Worm (Caenorhabditis elegans) whole organism, L1 larva: Measurements from ENCODE around the gene F29B9.1.

Experiments
- Y116A8C.19 ChIP-seq: sonication (generic microtip); optimal IDR thresholded peaks from 2 replicates; lab custom pipeline; 2016; ENCODE audit warnings: missing compliant biosample characterization, missing genetic modification characterization, borderline replicate concordance
- ceh-63 ChIP-seq: fragments of 200-800 bp; sonication (Bioruptor generic); optimal IDR thresholded peaks from 2 replicates; lab custom pipeline; 2018; ENCODE audit warnings: mild to moderate bottlenecking, missing genetic modification characterization, missing compliant biosample characterization
- efl-1 ChIP-seq, 4 experiments: fragments of 150-350 bp; optimal IDR thresholded peaks in 3 of 4; peaks in 1 of 4; 1 replicate in 1 of 4; 2 replicates in 3 of 4; lab custom pipeline; 2014; ENCODE audit warnings: missing biosample characterization in 2 of 4, missing genetic modification characterization in 2 of 4, missing genetic modification reagents in 2 of 4
- egl-27 ChIP-seq, 2 experiments: fragments of 150-350 bp in 1 of 2; sonication (generic microtip); optimal IDR thresholded peaks; 3 replicates each; lab custom pipeline; 2017 to 2018; ENCODE audit warnings: missing biosample characterization in 2 of 2, missing genetic modification characterization in 2 of 2, missing genetic modification reagents in 2 of 2
- ets-5 ChIP-seq: fragments of 200-800 bp; sonication (Bioruptor generic); IDR thresholded peaks from 2 replicates; pipeline ENCODE4 v1.3.6; 2022; ENCODE audit warnings: missing genetic modification characterization, missing compliant biosample characterization
- fkh-10 ChIP-seq: sonication (generic microtip); optimal IDR thresholded peaks from 2 replicates; lab custom pipeline; 2017; ENCODE audit warnings: missing biosample characterization, missing genetic modification reagents, missing genetic modification characterization
- lin-15B ChIP-seq: fragments of 150-350 bp; sonication (generic microtip); optimal IDR thresholded peaks from 3 replicates; lab custom pipeline; 2014; ENCODE audit warnings: missing biosample characterization, missing genetic modification characterization
- nhr-11 ChIP-seq: fragments of 150-350 bp; optimal IDR thresholded peaks from 2 replicates; lab custom pipeline; 2014; ENCODE audit warnings: missing biosample characterization, missing genetic modification characterization
- nhr-28 ChIP-seq: fragments of 150-350 bp; optimal IDR thresholded peaks from 2 replicates; lab custom pipeline; 2014; ENCODE audit warnings: missing biosample characterization, missing genetic modification characterization
- rnt-1 ChIP-seq: sonication (generic microtip); optimal IDR thresholded peaks from 2 replicates; lab custom pipeline; 2016; ENCODE audit warnings: mild to moderate bottlenecking, missing genetic modification characterization, moderate library complexity, missing compliant biosample characterization
- snpc-4 ChIP-seq: fragments of 150-350 bp; optimal IDR thresholded peaks from 2 replicates; lab custom pipeline; 2014; ENCODE audit warnings: missing biosample characterization, missing genetic modification characterization
- sptf-1 ChIP-seq: fragments of 150-350 bp; optimal IDR thresholded peaks from 2 replicates; lab custom pipeline; 2014; ENCODE audit warnings: missing biosample characterization, missing genetic modification characterization
- unc-130 ChIP-seq: fragments of 150-350 bp; optimal IDR thresholded peaks from 2 replicates; lab custom pipeline; 2017; ENCODE audit warnings: missing biosample characterization, missing genetic modification characterization, inconsistent platforms
- ztf-4 ChIP-seq: fragments of 150-350 bp; optimal IDR thresholded peaks from 2 replicates; lab custom pipeline; 2014; ENCODE audit warnings: missing biosample characterization, missing genetic modification characterization

DNA sequence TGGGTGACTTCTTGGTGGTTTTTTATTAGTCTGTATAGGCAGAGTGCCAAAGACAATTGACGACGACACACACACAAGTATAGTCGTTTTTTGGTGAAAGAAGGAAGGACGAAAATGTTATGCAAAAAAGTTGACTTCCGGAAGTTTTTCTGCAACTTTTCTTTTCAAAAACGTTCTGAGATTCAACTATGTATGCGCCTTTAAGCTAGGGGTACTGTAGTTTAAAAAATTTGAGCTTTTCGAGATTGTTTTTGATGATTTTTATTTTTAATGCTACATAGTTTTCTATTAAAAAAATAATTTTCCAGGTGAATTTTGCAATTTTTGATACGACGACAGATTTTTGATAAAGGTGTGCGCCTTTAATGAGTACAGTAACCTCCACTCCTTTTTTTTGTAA lies 2.7 kb downstream of the F29B9.1 start:
- TF ChIP-seq ceh-63 (GFP tag; lab: Kevin White, UChicago) (no peak), Y116A8C.19 (tag; lab: Kevin White, UChicago) (no peak), sptf-1 (no peak), lin-15B (tag; lab: Kevin White, UChicago) (no peak), nhr-28 (no peak), efl-1 (optimal IDR thresholded peaks at IDR 0.05; lab: Kevin White, UChicago) (no peak), efl-1 (GFP tag; optimal IDR thresholded peaks at IDR 0.05 in 1 of 2; lab: Kevin White, UChicago) (no peak), ztf-4 (tag; lab: Kevin White, UChicago) (no peak), ets-5 (GFP tag; lab: Robert Waterston, UW) (no peak), nhr-11 (tag; lab: Kevin White, UChicago) (no peak), fkh-10 (GFP tag; lab: Kevin White, UChicago) (no peak), snpc-4 (no peak), egl-27 (tag; optimal IDR thresholded peaks at IDR 0.05; lab: Kevin White, UChicago) (no peak), rnt-1 (tag; lab: Kevin White, UChicago) (no peak), unc-130 (no peak)
